Worm (Caenorhabditis elegans) whole organism, L1 larva: ENCODE measurements around the gene T04A6.1.

Experiments
- lsy-2 ChIP-seq, 2 experiments: fragments of 150-350 bp; optimal IDR thresholded peaks; 2 replicates each; lab custom pipeline; 2014; ENCODE audit warnings: missing biosample characterization in 2 of 2, missing genetic modification characterization in 2 of 2
- mab-9 ChIP-seq: fragments of 200-800 bp; sonication (Bioruptor generic); IDR thresholded peaks from 2 replicates; pipeline ENCODE4 v1.3.6; 2022; ENCODE audit warnings: missing genetic modification reagents, missing genetic modification characterization, missing compliant biosample characterization
- nhr-237 ChIP-seq: fragments of 150-350 bp; optimal IDR thresholded peaks from 2 replicates; lab custom pipeline; 2014; ENCODE audit warnings: missing biosample characterization, missing genetic modification characterization
- nhr-28 ChIP-seq: fragments of 150-350 bp; optimal IDR thresholded peaks from 2 replicates; lab custom pipeline; 2014; ENCODE audit warnings: missing biosample characterization, missing genetic modification characterization
- skn-1 ChIP-seq: fragments of 150-350 bp; optimal IDR thresholded peaks from 2 replicates; lab custom pipeline; 2014; ENCODE audit warnings: missing biosample characterization, missing genetic modification characterization
- snpc-4 ChIP-seq: fragments of 150-350 bp; optimal IDR thresholded peaks from 2 replicates; lab custom pipeline; 2014; ENCODE audit warnings: missing biosample characterization, missing genetic modification characterization
- swsn-7 ChIP-seq: sonication (generic microtip); optimal IDR thresholded peaks from 2 replicates; lab custom pipeline; 2016; ENCODE audit warnings: missing genetic modification characterization, missing compliant biosample characterization

- TF ChIP-seq swsn-7 (no peak), mab-9 (GFP tag; lab: Robert Waterston, UW) (no peak), nhr-237 (tag; lab: Kevin White, UChicago) (no peak), snpc-4 (tag; lab: Kevin White, UChicago) (no peak), skn-1 (tag; lab: Kevin White, UChicago) (no peak), lsy-2 (tag; optimal IDR thresholded peaks at IDR 0.05; lab: Kevin White, UChicago) (no peak), nhr-28 (tag; lab: Kevin White, UChicago) (no peak)
These were observed 5.0 kb downstream of the T04A6.1 start for ce11 chrIII:7621355-7621754.
